Worm (Caenorhabditis elegans) whole organism, L2 larva: Measurements from ENCODE around the gene C27D8.3.

Experiments used
- F13H6.1 ChIP-seq: sonication (generic microtip); optimal IDR thresholded peaks from 2 replicates; lab custom pipeline; 2016; ENCODE audit warnings: missing genetic modification characterization, missing compliant biosample characterization
- Y55F3AM.14 ChIP-seq: fragments of 200-800 bp; sonication (Bioruptor generic); optimal IDR thresholded peaks from 2 replicates; lab custom pipeline; 2018; ENCODE audit warnings: mild to moderate bottlenecking, missing genetic modification characterization, missing compliant biosample characterization
- alr-1 ChIP-seq: fragments of 150-350 bp; optimal IDR thresholded peaks from 2 replicates; lab custom pipeline; 2014; ENCODE audit warnings: missing biosample characterization, missing genetic modification characterization
- ama-1 ChIP-seq: fragments of 150-350 bp; optimal IDR thresholded peaks from 2 replicates; lab custom pipeline; 2018; ENCODE audit warnings: inconsistent platforms
- blmp-1 ChIP-seq: sonication (generic microtip); optimal IDR thresholded peaks from 2 replicates; lab custom pipeline; 2017; ENCODE audit warnings: missing genetic modification characterization, mild to moderate bottlenecking, missing compliant biosample characterization, antibody characterized with exemption, moderate library complexity; ENCODE audit not compliant: insufficient read depth
- ceh-82 ChIP-seq: fragments of 150-350 bp; optimal IDR thresholded peaks from 2 replicates; lab custom pipeline; 2014; ENCODE audit warnings: missing biosample characterization, missing genetic modification characterization
- crh-2 ChIP-seq: sonication (generic microtip); optimal IDR thresholded peaks from 2 replicates; lab custom pipeline; 2017; ENCODE audit warnings: missing biosample characterization, missing genetic modification characterization
- dmd-4 ChIP-seq: sonication (generic microtip); optimal IDR thresholded peaks from 2 replicates; lab custom pipeline; 2017; ENCODE audit warnings: missing biosample characterization, missing genetic modification characterization
- fos-1 ChIP-seq: fragments of 150-350 bp; optimal IDR thresholded peaks from 2 replicates; lab custom pipeline; 2014; ENCODE audit warnings: missing biosample characterization, missing genetic modification characterization
- gmeb-1 ChIP-seq: fragments of 150-350 bp; optimal IDR thresholded peaks from 2 replicates; lab custom pipeline; 2014; ENCODE audit warnings: missing biosample characterization, missing genetic modification characterization
- lin-11 ChIP-seq: fragments of 150-350 bp; sonication (generic microtip); optimal IDR thresholded peaks from 2 replicates; lab custom pipeline; 2014; ENCODE audit warnings: missing biosample characterization, missing genetic modification characterization, inconsistent platforms, mixed read lengths
- lin-13 ChIP-seq: fragments of 150-350 bp; optimal IDR thresholded peaks from 2 replicates; lab custom pipeline; 2014; ENCODE audit warnings: missing biosample characterization, missing genetic modification reagents, missing genetic modification characterization
- lsy-2 ChIP-seq, 2 experiments: fragments of 150-350 bp in 1 of 2; sonication (generic microtip) in 1 of 2; optimal IDR thresholded peaks; 2 replicates each; lab custom pipeline; 2014 to 2017; ENCODE audit warnings: missing biosample characterization in 2 of 2, missing genetic modification characterization in 2 of 2
- mab-5 ChIP-seq: fragments of 150-350 bp; optimal IDR thresholded peaks from 2 replicates; lab custom pipeline; 2014; ENCODE audit warnings: missing biosample characterization, missing genetic modification characterization
- mbf-1 ChIP-seq: sonication (generic microtip); optimal IDR thresholded peaks from 2 replicates; lab custom pipeline; 2017; ENCODE audit warnings: missing biosample characterization, missing genetic modification characterization
- mdl-1 ChIP-seq, 2 experiments: fragments of 150-350 bp in 1 of 2; sonication (generic microtip) in 1 of 2; optimal IDR thresholded peaks; 2 replicates each; lab custom pipeline; 2017; ENCODE audit warnings: missing biosample characterization in 2 of 2, missing genetic modification characterization in 2 of 2
- nhr-10 ChIP-seq: sonication (generic microtip); optimal IDR thresholded peaks from 2 replicates; lab custom pipeline; 2017; ENCODE audit warnings: missing biosample characterization, missing genetic modification characterization
- nhr-11 ChIP-seq: fragments of 150-350 bp; optimal IDR thresholded peaks from 2 replicates; lab custom pipeline; 2014; ENCODE audit warnings: missing biosample characterization, missing genetic modification characterization
- nhr-12 ChIP-seq: fragments of 150-350 bp; optimal IDR thresholded peaks from 2 replicates; lab custom pipeline; 2014; ENCODE audit warnings: missing biosample characterization, missing genetic modification characterization
- nhr-129 ChIP-seq: fragments of 150-350 bp; optimal IDR thresholded peaks from 2 replicates; lab custom pipeline; 2014; ENCODE audit warnings: missing biosample characterization, missing genetic modification characterization
- nhr-21 ChIP-seq: fragments of 150-350 bp; optimal IDR thresholded peaks from 2 replicates; lab custom pipeline; 2014; ENCODE audit warnings: missing biosample characterization, missing genetic modification characterization
- nhr-237 ChIP-seq: fragments of 150-350 bp; optimal IDR thresholded peaks from 2 replicates; lab custom pipeline; 2014; ENCODE audit warnings: missing biosample characterization, missing genetic modification characterization
- nhr-25 ChIP-seq: fragments of 150-350 bp; sonication (generic microtip); optimal IDR thresholded peaks from 3 replicates; lab custom pipeline; 2014; ENCODE audit warnings: missing biosample characterization, missing genetic modification characterization
- nhr-6 ChIP-seq: fragments of 150-350 bp; optimal IDR thresholded peaks from 2 replicates; lab custom pipeline; 2014; ENCODE audit warnings: missing biosample characterization, missing genetic modification characterization
- skn-1 ChIP-seq: sonication (generic microtip); optimal IDR thresholded peaks from 2 replicates; lab custom pipeline; 2017; ENCODE audit warnings: missing biosample characterization, missing genetic modification characterization
- sma-3 ChIP-seq: sonication (generic microtip); optimal IDR thresholded peaks from 2 replicates; lab custom pipeline; 2016; ENCODE audit warnings: missing genetic modification reagents, missing genetic modification characterization, missing compliant biosample characterization
- sma-9 ChIP-seq, 2 experiments: fragments of 150-350 bp in 1 of 2; sonication (generic microtip) in 1 of 2; optimal IDR thresholded peaks; 2 replicates each; lab custom pipeline; 2014 to 2016; ENCODE audit warnings: missing genetic modification characterization in 2 of 2, mild to moderate bottlenecking in 1 of 2, missing biosample characterization in 1 of 2, missing compliant biosample characterization in 1 of 2, missing genetic modification reagents in 1 of 2, moderate library complexity in 1 of 2
- snpc-4 ChIP-seq: fragments of 150-350 bp; optimal IDR thresholded peaks from 2 replicates; lab custom pipeline; 2014; ENCODE audit warnings: missing biosample characterization, missing genetic modification characterization
- unc-39 ChIP-seq: fragments of 150-350 bp; optimal IDR thresholded peaks from 2 replicates; lab custom pipeline; 2014; ENCODE audit warnings: missing biosample characterization, missing genetic modification characterization
- unc-55 ChIP-seq: fragments of 150-350 bp; sonication (generic microtip); optimal IDR thresholded peaks from 3 replicates; lab custom pipeline; 2014; ENCODE audit warnings: missing biosample characterization, missing genetic modification reagents, missing genetic modification characterization
- unc-62 ChIP-seq: fragments of 150-350 bp; optimal IDR thresholded peaks from 2 replicates; lab custom pipeline; 2014; ENCODE audit warnings: missing biosample characterization, missing genetic modification reagents, missing genetic modification characterization
- zag-1 ChIP-seq: fragments of 150-350 bp; optimal IDR thresholded peaks from 2 replicates; lab custom pipeline; 2014; ENCODE audit warnings: missing biosample characterization, missing genetic modification characterization
- ztf-1 ChIP-seq: fragments of 200-800 bp; sonication (Bioruptor generic); conservative IDR thresholded peaks from 2 replicates; pipeline ENCODE4 v1.3.6; 2022; ENCODE audit warnings: missing genetic modification characterization, missing compliant biosample characterization
- ztf-11 ChIP-seq: sonication (generic microtip); optimal IDR thresholded peaks from 2 replicates; lab custom pipeline; 2017; ENCODE audit warnings: missing biosample characterization, missing genetic modification characterization
- ztf-4 ChIP-seq: fragments of 150-350 bp; optimal IDR thresholded peaks from 2 replicates; lab custom pipeline; 2014; ENCODE audit warnings: missing biosample characterization, missing genetic modification characterization

C27D8.3 gene

DNA sequence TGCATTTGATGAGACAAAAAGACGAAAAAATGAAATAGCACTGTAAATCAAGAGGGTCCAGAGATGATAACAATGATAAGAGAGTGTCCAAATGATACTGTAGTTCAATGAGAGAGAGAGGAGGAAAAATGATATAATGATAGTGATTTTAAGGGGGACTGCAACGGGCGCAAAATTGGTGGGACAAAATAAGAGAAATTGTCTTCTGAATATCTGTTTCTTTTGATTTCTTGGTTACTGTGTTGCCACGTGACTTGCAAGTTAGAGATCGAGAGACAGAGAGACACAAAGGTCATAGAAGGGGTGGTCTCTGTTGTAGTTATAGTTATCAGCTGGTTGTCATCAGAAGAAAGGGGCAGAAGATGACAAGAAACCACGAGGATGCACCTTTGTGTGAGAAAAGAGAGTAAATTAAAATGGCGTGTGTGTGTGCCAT is 4.4 kb upstream of the C27D8.3 start:
- TF ChIP-seq sma-3 (GFP tag; lab: Kevin White, UChicago) (peak; percentile 89), Y55F3AM.14 (GFP tag; lab: Kevin White, UChicago) (peak; percentile 53), nhr-6 (tag; lab: Kevin White, UChicago) (peak; percentile 38), ceh-82 (tag; lab: Kevin White, UChicago) (no peak), blmp-1 (tag; lab: Kevin White, UChicago) (peak; percentile 25), lsy-2 (tag; optimal IDR thresholded peaks at IDR 0.05; lab: Kevin White, UChicago) (peak in 1 of 2 experiments; percentile 42), F13H6.1 (peak; percentile 41), mab-5 (tag; lab: Kevin White, UChicago) (no peak), nhr-129 (tag; lab: Kevin White, UChicago) (peak; percentile 18), nhr-11 (tag; lab: Kevin White, UChicago) (no peak), gmeb-1 (tag; lab: Kevin White, UChicago) (peak; percentile 67), nhr-25 (tag; lab: Kevin White, UChicago) (peak; percentile 78), ztf-1 (GFP tag; lab: Robert Waterston, UW) (no peak), fos-1 (tag; lab: Kevin White, UChicago) (peak; percentile 88), skn-1 (tag; lab: Kevin White, UChicago) (peak; percentile 38), mbf-1 (tag; lab: Kevin White, UChicago) (no peak), sma-9 (GFP tag; optimal IDR thresholded peaks at IDR 0.05; lab: Kevin White, UChicago) (peak; percentile 89), sma-9 (tag; optimal IDR thresholded peaks at IDR 0.05; lab: Kevin White, UChicago) (no peak), snpc-4 (tag; lab: Kevin White, UChicago) (no peak), unc-39 (tag; lab: Kevin White, UChicago) (no peak), nhr-21 (tag; lab: Kevin White, UChicago) (peak; percentile 75), nhr-10 (tag; lab: Kevin White, UChicago) (no peak), nhr-12 (no peak), ama-1 (lab: Kevin White, UChicago) (peak; percentile 9), lin-11 (tag; lab: Kevin White, UChicago) (no peak), zag-1 (tag; lab: Kevin White, UChicago) (no peak), lin-13 (GFP tag; lab: Kevin White, UChicago) (peak; percentile 42), mdl-1 (tag; optimal IDR thresholded peaks at IDR 0.05; lab: Kevin White, UChicago) (peak in 1 of 2 experiments; percentile 76), ztf-4 (tag; lab: Kevin White, UChicago) (no peak), crh-2 (peak; percentile 67)

DNA sequence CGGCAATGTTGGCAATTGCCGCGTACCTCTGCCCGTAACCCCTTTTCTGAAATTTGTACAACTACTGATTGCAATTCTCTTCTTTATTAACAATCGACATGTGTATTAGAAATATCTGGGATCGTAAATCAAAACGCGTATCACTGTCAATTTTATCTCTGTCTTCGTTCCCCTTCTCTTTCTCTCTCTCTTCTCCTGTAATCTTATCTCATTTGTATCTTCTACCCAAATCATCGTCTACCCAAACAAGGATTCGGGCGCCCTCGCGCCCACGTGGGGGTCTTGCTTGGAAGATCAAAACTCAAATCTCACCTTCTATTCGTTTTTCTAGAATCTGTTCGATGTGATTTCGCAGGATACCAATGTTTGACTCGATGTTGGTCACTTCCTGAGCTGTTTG is 548 bp downstream of the C27D8.3 start, which contains the start of gene C27D8.2:
C27D8.2 (plus strand) TSS at position 222 of the 400 bp plus-strand sequence.
- TF ChIP-seq fos-1 (tag; lab: Kevin White, UChicago) (peak; percentile 7), nhr-21 (tag; lab: Kevin White, UChicago) (peak; percentile 75), mab-5 (tag; lab: Kevin White, UChicago) (no peak), gmeb-1 (tag; lab: Kevin White, UChicago) (no peak), dmd-4 (tag; lab: Kevin White, UChicago) (no peak), lin-13 (GFP tag; lab: Kevin White, UChicago) (no peak), unc-62 (GFP tag; lab: Kevin White, UChicago) (no peak), sma-9 (GFP tag; optimal IDR thresholded peaks at IDR 0.05; lab: Kevin White, UChicago) (peak; percentile 56), sma-9 (tag; optimal IDR thresholded peaks at IDR 0.05; lab: Kevin White, UChicago) (no peak), mdl-1 (tag; optimal IDR thresholded peaks at IDR 0.05; lab: Kevin White, UChicago) (peak in 1 of 2 experiments; percentile 45), blmp-1 (tag; lab: Kevin White, UChicago) (peak; percentile 12)

DNA sequence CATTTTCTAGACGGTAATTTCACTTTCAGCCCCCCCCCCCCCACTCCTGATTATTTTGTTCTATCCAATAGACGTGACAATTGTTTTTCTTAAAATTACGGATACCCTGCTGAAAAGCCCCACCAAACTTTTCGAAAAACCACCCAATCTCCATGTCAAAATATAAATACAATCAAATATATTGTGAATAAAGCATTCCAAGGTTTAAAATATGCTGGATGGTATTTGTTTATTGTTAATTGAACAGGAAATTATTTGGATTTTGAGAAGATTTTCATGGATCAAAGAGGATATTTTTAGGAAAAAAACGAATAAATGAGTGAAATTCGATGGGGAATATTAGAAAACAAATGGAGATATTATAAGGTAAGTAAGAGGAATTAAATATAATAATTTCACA is 7.7 kb downstream of the C27D8.3 start, which contains the start of gene C27D8.4:
C27D8.4 (plus strand) TSS at position 301 of the 400 bp plus-strand sequence.
- no peak for TF ChIP-seq lin-11 (tag; lab: Kevin White, UChicago)
- no peak for TF ChIP-seq nhr-12
- no peak for TF ChIP-seq dmd-4 (tag; lab: Kevin White, UChicago)
- no peak for TF ChIP-seq ztf-11 (tag; lab: Kevin White, UChicago)
- no peak for TF ChIP-seq mbf-1 (tag; lab: Kevin White, UChicago)
- TF ChIP-seq nhr-237 (tag; lab: Kevin White, UChicago), result no peak
- no peak for TF ChIP-seq ztf-4 (tag; lab: Kevin White, UChicago)
- TF ChIP-seq nhr-25 (tag; lab: Kevin White, UChicago), result no peak
- no peak for TF ChIP-seq F13H6.1
- TF ChIP-seq alr-1 (tag; lab: Kevin White, UChicago), result no peak
- TF ChIP-seq unc-55 (GFP tag; lab: Kevin White, UChicago), result no peak
- TF ChIP-seq ama-1 (lab: Kevin White, UChicago), result no peak
